Fruit fly (Drosophila melanogaster): ENCODE results near the gene CG42371.

CG42371 gene

dm6 chr2L:2179366-2179765, 37.7 kb downstream of the CG42371 start:
- TF ChIP-seq Optix (GFP tag; IDR thresholded peaks at IDR 0.05) (peak; percentile 76), Oaz (GFP tag; IDR thresholded peaks at IDR 0.05) (peak; percentile 35), CG31441 (GFP tag; IDR thresholded peaks at IDR 0.05) (no peak; the same call in 1 of the 2 replicates), sd (tag; optimal IDR thresholded peaks at IDR 0.05) (peak; percentile 86), oc (tag; optimal IDR thresholded peaks at IDR 0.05) (peak; percentile 55), shn (GFP tag; optimal IDR thresholded peaks at IDR 0.05) (peak; percentile 86), dmrt99B (tag; optimal IDR thresholded peaks at IDR 0.05) (peak; percentile 82), CG6854 (GFP tag; optimal IDR thresholded peaks at IDR 0.05) (no peak), so (GFP tag; IDR thresholded peaks at IDR 0.05) (peak; percentile 80; the same call in 2 of the 3 replicates), CG14965 (GFP tag; optimal IDR thresholded peaks at IDR 0.05; ENCODE audit: borderline replicate concordance) (no peak), Sin3A (optimal IDR thresholded peaks at IDR 0.05) (no peak), CG10274 (GFP tag; optimal IDR thresholded peaks at IDR 0.05) (peak; percentile 41), abd-A (tag; optimal IDR thresholded peaks at IDR 0.05) (peak; percentile 75), bab2 (GFP tag; optimal IDR thresholded peaks at IDR 0.05) (peak; percentile 80), da (GFP tag; optimal IDR thresholded peaks at IDR 0.05) (no peak), amos (GFP tag; IDR thresholded peaks at IDR 0.05; ENCODE audit: partially characterized antibody) (no peak), CoRest (tag; optimal IDR thresholded peaks at IDR 0.05) (peak; percentile 84), Dll (GFP tag; IDR thresholded peaks at IDR 0.05; ENCODE audit: partially characterized antibody) (no peak), CG17359 (tag; optimal IDR thresholded peaks at IDR 0.05) (peak; percentile 80), CG7963 (GFP tag; IDR thresholded peaks at IDR 0.05; ENCODE audit: partially characterized antibody) (no peak), run (tag; optimal IDR thresholded peaks at IDR 0.05) (peak; percentile 36), CG11504 (tag; optimal IDR thresholded peaks at IDR 0.05) (peak; percentile 84), pho (GFP tag; optimal IDR thresholded peaks at IDR 0.05) (peak; percentile 71), CG14014 (GFP tag; IDR thresholded peaks at IDR 0.05) (peak; percentile 66), CG13287 (GFP tag; IDR thresholded peaks at IDR 0.05; ENCODE audit: partially characterized antibody) (no peak; the same call in 1 of the 2 replicates), Asciz (GFP tag; optimal IDR thresholded peaks at IDR 0.05) (peak; percentile 22), Pdp1 (GFP tag; optimal IDR thresholded peaks at IDR 0.05) (peak; percentile 73 to 82), Sry-β (GFP tag; optimal IDR thresholded peaks at IDR 0.05) (no peak), CG9876 (GFP tag; optimal IDR thresholded peaks at IDR 0.05) (peak; percentile 27), CG5180 (GFP tag; optimal IDR thresholded peaks at IDR 0.05) (peak; percentile 38), Dad (GFP tag; optimal IDR thresholded peaks at IDR 0.05) (peak; percentile 35), CG15011 (GFP tag; optimal IDR thresholded peaks at IDR 0.05) (peak; percentile 29), CG15514 (GFP tag; optimal IDR thresholded peaks at IDR 0.05) (peak; percentile 39), CG9797 (GFP tag; optimal IDR thresholded peaks at IDR 0.05) (no peak), ci (GFP tag; IDR thresholded peaks at IDR 0.05) (peak; percentile 64; the same call in 2 of the 3 replicates), CHES-1-like (GFP tag; optimal IDR thresholded peaks at IDR 0.05) (peak; percentile 67), D19A (tag; optimal IDR thresholded peaks at IDR 0.05) (peak; percentile 48), ssp (GFP tag; IDR thresholded peaks at IDR 0.05) (peak; percentile 49), Hey (tag; optimal IDR thresholded peaks at IDR 0.05) (peak; percentile 85), Scr (GFP tag; IDR thresholded peaks at IDR 0.05; ENCODE audit: partially characterized antibody) (no peak), ems (GFP tag; optimal IDR thresholded peaks at IDR 0.05) (peak; percentile 56), lilli (GFP tag; optimal IDR thresholded peaks at IDR 0.05) (peak; percentile 85), nerfin-2 (GFP tag; IDR thresholded peaks at IDR 0.05; ENCODE audit: partially characterized antibody) (no peak), tll (GFP tag; optimal IDR thresholded peaks at IDR 0.05) (no peak), HmgZ (tag; optimal IDR thresholded peaks at IDR 0.05) (peak; percentile 81), CG9817 (tag; optimal IDR thresholded peaks at IDR 0.05) (peak; percentile 73), CG30431 (GFP tag; optimal IDR thresholded peaks at IDR 0.05) (peak; percentile 44), toy (GFP tag; IDR thresholded peaks at IDR 0.05) (0 out of 2 replicates have a peak, but pooled peaks have one; percentile 44), pzg (GFP tag; optimal IDR thresholded peaks at IDR 0.05) (no peak)

Measured in whole organism, embryonic.